Fruit fly (Drosophila melanogaster): ENCODE data around the gene CG6106.

dm6 chrX:18369767-18370166 lies 11.1 kb downstream of the CG6106 start:
- TF ChIP-seq pan (optimal IDR thresholded peaks at IDR 0.05) (no peak), CrebA (GFP tag; optimal IDR thresholded peaks at IDR 0.05; ENCODE audit: borderline replicate concordance) (no peak), OdsH (GFP tag; optimal IDR thresholded peaks at IDR 0.05) (no peak), ey (GFP tag; optimal IDR thresholded peaks at IDR 0.05) (no peak), N (GFP tag; optimal IDR thresholded peaks at IDR 0.05) (no peak), jim (GFP tag; optimal IDR thresholded peaks at IDR 0.05) (no peak), sv (GFP tag; optimal IDR thresholded peaks at IDR 0.05) (no peak), foxo (GFP tag; optimal IDR thresholded peaks at IDR 0.05) (no peak), Abd-B (GFP tag; optimal IDR thresholded peaks at IDR 0.05) (no peak), HLH106 (tag; optimal IDR thresholded peaks at IDR 0.05) (no peak), brk (GFP tag; optimal IDR thresholded peaks at IDR 0.05) (no peak)
